Worm (Caenorhabditis elegans) whole organism, young adult: ENCODE results near the gene sra-12.

Experiments
- B0261.1 ChIP-seq: sonication (generic microtip); optimal IDR thresholded peaks from 2 replicates; lab custom pipeline; 2016; ENCODE audit warnings: mild to moderate bottlenecking, missing genetic modification characterization, moderate library complexity, missing compliant biosample characterization
- T26A5.8 ChIP-seq: sonication (generic microtip); optimal IDR thresholded peaks from 2 replicates; lab custom pipeline; 2016; ENCODE audit warnings: missing genetic modification characterization, missing compliant biosample characterization
- ama-1 ChIP-seq, 3 experiments: fragments of 150-350 bp in 1 of 3; sonication (generic microtip) in 2 of 3; optimal IDR thresholded peaks; 2 replicates each; lab custom pipeline; 2014 to 2018; ENCODE audit warnings: missing biosample characterization in 2 of 3, missing genetic modification characterization in 2 of 3, missing genetic modification reagents in 2 of 3
- egl-44 ChIP-seq: fragments of 200-800 bp; sonication (Bioruptor generic); IDR thresholded peaks from 2 replicates; pipeline ENCODE4 v1.3.6; 2022; ENCODE audit warnings: missing genetic modification reagents, missing genetic modification characterization, missing compliant biosample characterization
- lin-35 ChIP-seq, 3 experiments: fragments of 150-350 bp in 2 of 3; sonication (generic microtip) in 1 of 3; optimal IDR thresholded peaks; 2 replicates each; lab custom pipeline; 2014 to 2018; ENCODE audit warnings: missing biosample characterization in 3 of 3, missing genetic modification characterization in 3 of 3, missing genetic modification reagents in 3 of 3
- madf-3 ChIP-seq: fragments of 200-800 bp; sonication (Bioruptor generic); IDR thresholded peaks from 2 replicates; pipeline ENCODE4 v1.3.6; 2022; ENCODE audit warnings: missing genetic modification reagents, missing genetic modification characterization, missing compliant biosample characterization
- mcd-1 ChIP-seq: fragments of 200-800 bp; sonication (Bioruptor generic); IDR thresholded peaks from 2 replicates; pipeline ENCODE4 v1.3.6; 2022; ENCODE audit warnings: missing genetic modification reagents, missing genetic modification characterization, missing compliant biosample characterization
- nfya-1 ChIP-seq: sonication (generic microtip); optimal IDR thresholded peaks from 2 replicates; lab custom pipeline; 2017; ENCODE audit warnings: antibody characterized with exemption, missing compliant biosample characterization, missing genetic modification characterization, borderline replicate concordance; ENCODE audit not compliant: insufficient read depth
- pbrm-1 ChIP-seq: fragments of 200-800 bp; sonication (Bioruptor generic); IDR thresholded peaks from 2 replicates; pipeline ENCODE4 v1.3.6; 2022; ENCODE audit warnings: missing genetic modification reagents, missing genetic modification characterization, missing compliant biosample characterization
- snpc-4 ChIP-seq, 5 experiments: fragments of 150-350 bp in 1 of 5; sonication (generic microtip) in 4 of 5; optimal IDR thresholded peaks; 2 replicates each; lab custom pipeline; 2014 to 2018; ENCODE audit warnings: missing genetic modification characterization in 5 of 5, missing biosample characterization in 3 of 5, antibody characterized with exemption in 2 of 5, mild to moderate bottlenecking in 2 of 5, missing compliant biosample characterization in 2 of 5, missing genotype in 2 of 5, moderate library complexity in 2 of 5, missing genetic modification reagents in 1 of 5
- tbx-9 ChIP-seq: sonication (generic microtip); optimal IDR thresholded peaks from 2 replicates; lab custom pipeline; 2016; ENCODE audit warnings: borderline replicate concordance, missing genetic modification characterization, inconsistent platforms, missing compliant biosample characterization

ce11 chrII:10872541-10872940, 31.7 kb downstream of the sra-12 start, which contains the start of the genes cyn-4 and copz-1:
- TF ChIP-seq T26A5.8 (tag; lab: Kevin White, UChicago) (no peak), madf-3 (no peak), ama-1 (optimal IDR thresholded peaks at IDR 0.05; lab: Kevin White, UChicago) (no peak), ama-1 (GFP tag; optimal IDR thresholded peaks at IDR 0.05; lab: Kevin White, UChicago) (no peak), lin-35 (GFP tag; optimal IDR thresholded peaks at IDR 0.05; lab: Kevin White, UChicago) (peak in 1 of 3 experiments; percentile 60), B0261.1 (tag; lab: Kevin White, UChicago) (no peak), tbx-9 (tag; lab: Kevin White, UChicago) (no peak), snpc-4 (GFP tag; optimal IDR thresholded peaks at IDR 0.05; lab: Kevin White, UChicago) (peak; percentile 13), snpc-4 (tag; optimal IDR thresholded peaks at IDR 0.05; lab: Kevin White, UChicago) (peak in 3 of 4 experiments; percentile 24 to 51 (median 47)), nfya-1 (no peak), pbrm-1 (no peak), egl-44 (GFP tag; lab: Robert Waterston, UW) (peak; percentile 52; the same call in 1 of the 2 replicates), mcd-1 (GFP tag; lab: Robert Waterston, UW) (peak; percentile 67)
